Worm (Caenorhabditis elegans) whole organism, early embryonic: Measurements from ENCODE around the gene srx-63.

Experiments used
- B0310.2 ChIP-seq: sonication (generic microtip); optimal IDR thresholded peaks from 2 replicates; lab custom pipeline; 2016; ENCODE audit warnings: mild to moderate bottlenecking, missing genetic modification characterization, missing compliant biosample characterization
- F13C5.2 ChIP-seq: sonication (generic microtip); optimal IDR thresholded peaks from 2 replicates; lab custom pipeline; 2017; ENCODE audit warnings: mild to moderate bottlenecking, missing genetic modification characterization, inconsistent platforms, missing compliant biosample characterization
- aly-1 ChIP-seq: sonication (generic microtip); optimal IDR thresholded peaks from 2 replicates; lab custom pipeline; 2016; ENCODE audit warnings: missing genetic modification characterization, missing compliant biosample characterization
- ama-1 ChIP-seq: fragments of 150-350 bp; optimal IDR thresholded peaks from 2 replicates; lab custom pipeline; 2014
- ceh-13 ChIP-seq: fragments of 200-800 bp; sonication (Bioruptor generic); optimal IDR thresholded peaks from 2 replicates; lab custom pipeline; 2018; ENCODE audit warnings: mild to moderate bottlenecking, missing genetic modification characterization, missing compliant biosample characterization
- ceh-36 ChIP-seq: sonication (generic microtip); optimal IDR thresholded peaks from 2 replicates; lab custom pipeline; 2016; ENCODE audit warnings: missing genetic modification characterization, inconsistent platforms, missing compliant biosample characterization
- ets-7 ChIP-seq: sonication (generic microtip); optimal IDR thresholded peaks from 2 replicates; lab custom pipeline; 2016; ENCODE audit warnings: missing genotype, missing genetic modification characterization, missing compliant biosample characterization
- flt-1 ChIP-seq: fragments of 200-800 bp; sonication (Bioruptor generic); IDR thresholded peaks from 2 replicates; pipeline ENCODE4 v1.3.6; 2022; ENCODE audit warnings: missing genetic modification characterization, missing compliant biosample characterization
- hmbx-1 ChIP-seq: sonication (generic microtip); optimal IDR thresholded peaks from 2 replicates; lab custom pipeline; 2016; ENCODE audit warnings: mild to moderate bottlenecking, missing genetic modification characterization, missing compliant biosample characterization
- hmg-4 ChIP-seq: fragments of 200-800 bp; sonication (Bioruptor generic); optimal IDR thresholded peaks from 2 replicates; lab custom pipeline; 2018; ENCODE audit warnings: mild to moderate bottlenecking, missing genetic modification characterization, missing compliant biosample characterization
- hnd-1 ChIP-seq: sonication (generic microtip); optimal IDR thresholded peaks from 2 replicates; lab custom pipeline; 2016; ENCODE audit warnings: missing genetic modification characterization, missing compliant biosample characterization
- pes-1 ChIP-seq: fragments of 200-800 bp; sonication (Bioruptor generic); IDR thresholded peaks from 2 replicates; pipeline ENCODE4 v1.3.6; 2022; ENCODE audit warnings: missing genetic modification reagents, missing genetic modification characterization, missing compliant biosample characterization
- scrt-1 ChIP-seq: fragments of 200-800 bp; sonication (Bioruptor generic); IDR thresholded peaks from 2 replicates; pipeline ENCODE4 v1.3.6; 2022; ENCODE audit warnings: missing genetic modification characterization, missing compliant biosample characterization
- sea-1 ChIP-seq: fragments of 200-800 bp; sonication (Bioruptor generic); conservative IDR thresholded peaks from 2 replicates; pipeline ENCODE4 v1.3.6; 2022; ENCODE audit warnings: missing genetic modification characterization, missing compliant biosample characterization
- tbx-11 ChIP-seq: fragments of 200-800 bp; sonication (Bioruptor generic); IDR thresholded peaks from 2 replicates; pipeline ENCODE4 v1.3.6; 2022; ENCODE audit warnings: missing genetic modification characterization, missing compliant biosample characterization
- tbx-37 ChIP-seq: fragments of 200-800 bp; sonication (Bioruptor generic); conservative IDR thresholded peaks from 2 replicates; pipeline ENCODE4 v1.3.6; 2022; ENCODE audit warnings: missing genetic modification reagents, missing genetic modification characterization, missing compliant biosample characterization
- tra-4 ChIP-seq: sonication (generic microtip); optimal IDR thresholded peaks from 2 replicates; lab custom pipeline; 2017; ENCODE audit warnings: missing genetic modification characterization, missing compliant biosample characterization

Gene srx-63

DNA sequence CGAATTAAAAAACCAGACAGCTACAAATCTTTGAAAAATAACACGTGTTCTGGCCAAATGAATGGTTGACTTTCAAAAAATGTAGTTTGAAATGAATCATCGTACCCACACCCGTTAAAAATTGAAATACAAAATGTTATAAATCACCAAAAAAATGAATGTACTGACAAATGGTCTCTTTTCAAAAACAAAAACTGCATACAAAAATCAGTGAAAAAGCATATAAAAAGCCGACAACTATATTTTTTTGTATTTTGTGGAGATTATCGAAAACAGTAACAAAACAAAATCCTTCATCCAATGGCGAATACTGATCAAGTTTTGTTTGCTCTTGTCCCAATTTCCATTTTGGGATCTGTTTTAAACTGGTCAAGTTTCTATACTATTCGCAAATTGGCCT is 12.1 kb upstream of the srx-63 start, which contains the start of gene srx-66:
Gene srx-66 (plus strand): TSS at position 301 of the 400 bp plus-strand sequence.
- TF ChIP-seq B0310.2, result no peak
- no peak for TF ChIP-seq F13C5.2
- TF ChIP-seq ceh-13 (GFP tag; lab: Kevin White, UChicago), result no peak
- no peak for TF ChIP-seq pes-1 (GFP tag; lab: Robert Waterston, UW)
- no peak for TF ChIP-seq tbx-37 (GFP tag; lab: Robert Waterston, UW)
- no peak for TF ChIP-seq tra-4 (tag; lab: Kevin White, UChicago)
- no peak for TF ChIP-seq hmbx-1 (tag; lab: Kevin White, UChicago)
- no peak for TF ChIP-seq ceh-36 (tag; lab: Kevin White, UChicago)
- TF ChIP-seq sea-1 (GFP tag; lab: Robert Waterston, UW), result no peak
- TF ChIP-seq ets-7 (tag; lab: Kevin White, UChicago), result no peak
- no peak for TF ChIP-seq aly-1 (tag; lab: Kevin White, UChicago)
- TF ChIP-seq hmg-4 (GFP tag; lab: Kevin White, UChicago), result no peak
- TF ChIP-seq scrt-1 (GFP tag; lab: Robert Waterston, UW), result no peak
- TF ChIP-seq flt-1, result no peak
- TF ChIP-seq hnd-1 (tag; lab: Kevin White, UChicago), result no peak
- no peak for TF ChIP-seq tbx-11
- no peak for TF ChIP-seq ama-1 (lab: Kevin White, UChicago)

DNA sequence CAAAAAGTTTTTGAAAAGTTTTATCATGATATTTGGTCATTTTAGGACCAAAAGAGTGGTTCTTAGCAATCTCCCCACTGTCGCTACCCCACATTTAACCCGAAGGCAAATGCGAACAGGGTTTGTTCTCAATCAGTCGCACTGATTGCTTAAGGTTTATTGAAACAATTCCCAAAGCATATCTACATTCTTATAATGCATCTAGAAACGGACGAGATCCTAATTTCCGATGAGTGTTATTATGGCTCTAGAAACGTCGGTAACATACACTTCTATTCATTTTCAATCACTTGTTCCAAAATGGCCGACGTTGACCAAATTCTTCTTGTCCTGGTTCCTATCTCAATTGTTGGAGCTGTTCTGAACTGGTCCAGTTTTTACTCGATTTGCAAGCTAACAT is 9.8 kb upstream of the srx-63 start, which contains the start of gene srx-65:
Gene srx-65 (plus strand): TSS at position 301 of the 400 bp plus-strand sequence.
- no peak for TF ChIP-seq tbx-37 (GFP tag; lab: Robert Waterston, UW)
- no peak for TF ChIP-seq tra-4 (tag; lab: Kevin White, UChicago)
- no peak for TF ChIP-seq scrt-1 (GFP tag; lab: Robert Waterston, UW)
- no peak for TF ChIP-seq flt-1
- no peak for TF ChIP-seq hnd-1 (tag; lab: Kevin White, UChicago)
- no peak for TF ChIP-seq ceh-36 (tag; lab: Kevin White, UChicago)
- no peak for TF ChIP-seq hmg-4 (GFP tag; lab: Kevin White, UChicago)
- no peak for TF ChIP-seq hmbx-1 (tag; lab: Kevin White, UChicago)
- TF ChIP-seq ets-7 (tag; lab: Kevin White, UChicago), result no peak
- TF ChIP-seq ceh-13 (GFP tag; lab: Kevin White, UChicago), result no peak
- TF ChIP-seq tbx-11, result no peak
- no peak for TF ChIP-seq pes-1 (GFP tag; lab: Robert Waterston, UW)
- no peak for TF ChIP-seq sea-1 (GFP tag; lab: Robert Waterston, UW)

DNA sequence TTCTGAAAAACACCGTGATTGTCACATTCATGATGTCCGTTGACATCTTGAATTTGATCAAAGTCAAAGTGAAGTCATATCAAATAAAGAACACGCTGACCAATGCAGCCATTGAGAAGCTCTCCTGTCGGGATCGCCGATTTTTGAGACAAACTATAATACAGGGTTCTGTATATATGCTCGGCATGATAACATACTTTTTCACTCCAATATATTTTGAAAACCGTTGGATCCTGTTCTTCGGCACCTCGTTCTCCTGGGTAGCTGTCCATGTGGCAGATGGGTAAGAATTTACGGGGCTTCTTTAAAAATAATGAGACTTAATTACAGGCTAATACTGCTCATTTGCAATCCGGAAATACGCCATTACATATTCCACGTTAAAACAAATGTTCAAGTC is 8.9 kb upstream of the srx-63 start:
- TF ChIP-seq scrt-1 (GFP tag; lab: Robert Waterston, UW), result no peak
- TF ChIP-seq hnd-1 (tag; lab: Kevin White, UChicago), result no peak
- TF ChIP-seq hmbx-1 (tag; lab: Kevin White, UChicago), result no peak
- no peak for TF ChIP-seq F13C5.2
- no peak for TF ChIP-seq hmg-4 (GFP tag; lab: Kevin White, UChicago)
- no peak for TF ChIP-seq ceh-13 (GFP tag; lab: Kevin White, UChicago)
- no peak for TF ChIP-seq pes-1 (GFP tag; lab: Robert Waterston, UW)
- TF ChIP-seq B0310.2, result no peak
- TF ChIP-seq sea-1 (GFP tag; lab: Robert Waterston, UW), result no peak
- TF ChIP-seq ets-7 (tag; lab: Kevin White, UChicago), result no peak
- no peak for TF ChIP-seq tbx-11
- no peak for TF ChIP-seq tbx-37 (GFP tag; lab: Robert Waterston, UW)
- TF ChIP-seq aly-1 (tag; lab: Kevin White, UChicago), result no peak
- no peak for TF ChIP-seq ama-1 (lab: Kevin White, UChicago)

DNA sequence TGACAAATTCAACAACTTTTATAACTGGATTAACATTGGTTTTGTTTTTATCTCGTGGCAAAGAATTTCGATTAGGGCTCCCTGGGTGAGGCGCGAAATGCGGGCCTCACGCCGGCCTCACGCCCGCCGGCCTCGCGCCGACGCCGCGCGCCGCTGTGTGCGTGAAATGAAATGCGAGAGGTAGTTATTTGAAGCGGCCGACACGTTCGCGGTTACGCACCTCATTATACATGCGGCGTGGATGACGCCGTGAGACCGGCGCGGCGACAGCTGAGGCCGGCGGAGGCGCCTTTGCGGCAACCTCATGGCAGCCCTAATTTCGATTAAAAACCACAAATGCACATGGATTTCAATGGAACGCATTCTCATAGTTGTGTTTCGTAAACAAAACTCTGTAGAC is 3.9 kb upstream of the srx-63 start:
- no peak for TF ChIP-seq ceh-13 (GFP tag; lab: Kevin White, UChicago)
- no peak for TF ChIP-seq hmbx-1 (tag; lab: Kevin White, UChicago)
- TF ChIP-seq tbx-37 (GFP tag; lab: Robert Waterston, UW), result no peak
- TF ChIP-seq pes-1 (GFP tag; lab: Robert Waterston, UW), result no peak
- no peak for TF ChIP-seq ceh-36 (tag; lab: Kevin White, UChicago)
- TF ChIP-seq aly-1 (tag; lab: Kevin White, UChicago), result no peak
- TF ChIP-seq F13C5.2, result no peak
- no peak for TF ChIP-seq ets-7 (tag; lab: Kevin White, UChicago)
- TF ChIP-seq scrt-1 (GFP tag; lab: Robert Waterston, UW), result no peak
- TF ChIP-seq hmg-4 (GFP tag; lab: Kevin White, UChicago), result no peak
- TF ChIP-seq ama-1 (lab: Kevin White, UChicago), result no peak
- TF ChIP-seq hnd-1 (tag; lab: Kevin White, UChicago), result no peak
- no peak for TF ChIP-seq sea-1 (GFP tag; lab: Robert Waterston, UW)
- no peak for TF ChIP-seq B0310.2
- no peak for TF ChIP-seq tbx-11
- TF ChIP-seq flt-1, result no peak

DNA sequence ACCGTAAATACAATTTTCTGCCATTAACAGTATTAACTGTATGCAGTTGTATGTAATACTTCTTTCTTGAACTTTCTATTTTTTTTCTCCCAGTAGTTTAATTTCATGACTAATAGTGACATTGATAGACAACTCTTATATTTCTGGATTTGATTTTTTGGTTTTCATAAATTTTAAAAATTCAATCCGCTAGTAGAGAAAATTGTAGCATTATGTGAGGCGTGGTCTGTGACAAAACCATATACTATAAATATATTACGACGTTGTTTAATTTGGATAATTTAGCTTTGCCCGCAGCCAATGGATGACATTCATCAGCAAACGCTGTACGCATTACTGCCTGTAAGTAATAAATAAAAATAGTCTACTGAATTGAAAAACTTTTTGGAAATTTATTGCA is 2.3 kb upstream of the srx-63 start, which contains the start of gene srx-64:
Gene srx-64 (plus strand): TSS at position 301 of the 400 bp plus-strand sequence.
- TF ChIP-seq ama-1 (lab: Kevin White, UChicago), result no peak
- no peak for TF ChIP-seq tra-4 (tag; lab: Kevin White, UChicago)
- no peak for TF ChIP-seq tbx-37 (GFP tag; lab: Robert Waterston, UW)

DNA sequence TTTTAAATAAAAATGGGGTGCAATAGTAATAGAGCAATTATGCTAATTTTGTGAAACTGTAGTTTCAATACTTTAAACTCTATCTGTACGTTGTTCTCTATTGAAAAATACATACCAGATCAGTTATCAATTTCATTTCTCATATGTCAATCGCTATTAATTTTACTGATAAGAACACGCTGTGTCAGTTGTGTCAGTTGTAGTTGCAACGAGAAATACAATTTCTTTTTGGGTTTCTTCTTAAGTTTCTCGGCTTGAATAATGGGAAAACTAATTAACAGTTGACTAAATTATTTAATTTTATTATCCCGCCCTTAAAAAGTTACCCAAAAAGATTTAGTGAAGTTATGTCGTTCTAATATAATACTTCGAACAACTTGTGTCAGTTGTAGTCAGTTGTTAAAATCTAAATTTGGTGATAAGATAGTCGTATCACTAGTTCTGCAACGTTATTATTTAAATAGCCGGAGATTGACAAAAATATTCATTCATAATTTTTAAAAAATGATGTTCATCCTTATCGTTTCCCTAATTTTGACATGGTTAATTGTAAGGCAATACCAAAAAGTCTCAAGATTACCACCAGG is 4.6 kb downstream of the srx-63 start, which contains the start of gene cyp-35A5:
Gene cyp-35A5 (plus strand): TSS at position 435 of the 587 bp plus-strand sequence.
- TF ChIP-seq ets-7 (tag; lab: Kevin White, UChicago) (no peak), B0310.2 (no peak), ceh-36 (tag; lab: Kevin White, UChicago) (no peak), tbx-11 (no peak), tra-4 (tag; lab: Kevin White, UChicago) (no peak)

DNA sequence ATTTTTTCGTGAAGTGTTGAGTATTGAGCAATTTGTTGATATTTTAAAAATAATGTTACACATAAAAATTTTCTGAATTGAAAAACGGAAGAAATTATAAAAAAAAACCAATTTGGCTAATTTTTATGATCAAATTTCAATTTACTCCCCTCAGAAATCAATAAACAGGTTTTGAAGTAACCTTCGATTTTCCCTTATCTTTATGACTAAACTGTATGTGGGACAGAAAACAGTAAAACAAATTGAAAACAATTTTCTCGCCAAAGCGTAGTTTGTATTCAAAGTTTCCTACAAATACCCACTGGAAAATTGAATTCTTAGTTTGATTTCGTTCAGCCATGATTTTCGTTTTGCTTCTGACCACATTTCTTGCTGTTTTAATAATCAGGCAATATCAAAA is 7.4 kb downstream of the srx-63 start, which contains the start of gene cyp-35B1:
Gene cyp-35B1 (plus strand): TSS at position 244 of the 400 bp plus-strand sequence.
- TF ChIP-seq hmbx-1 (tag; lab: Kevin White, UChicago), result no peak
- TF ChIP-seq tbx-37 (GFP tag; lab: Robert Waterston, UW), result no peak
- no peak for TF ChIP-seq B0310.2
- no peak for TF ChIP-seq aly-1 (tag; lab: Kevin White, UChicago)
- TF ChIP-seq tra-4 (tag; lab: Kevin White, UChicago), result no peak
- TF ChIP-seq tbx-11, result no peak
- TF ChIP-seq pes-1 (GFP tag; lab: Robert Waterston, UW), result no peak
- no peak for TF ChIP-seq ama-1 (lab: Kevin White, UChicago)
- TF ChIP-seq ceh-13 (GFP tag; lab: Kevin White, UChicago), result no peak
- no peak for TF ChIP-seq ceh-36 (tag; lab: Kevin White, UChicago)
- TF ChIP-seq hmg-4 (GFP tag; lab: Kevin White, UChicago), result no peak
- TF ChIP-seq flt-1, result no peak
- no peak for TF ChIP-seq hnd-1 (tag; lab: Kevin White, UChicago)
- TF ChIP-seq scrt-1 (GFP tag; lab: Robert Waterston, UW), result no peak
- no peak for TF ChIP-seq ets-7 (tag; lab: Kevin White, UChicago)
- TF ChIP-seq F13C5.2, result no peak
- TF ChIP-seq sea-1 (GFP tag; lab: Robert Waterston, UW), result no peak
